Fruit fly (Drosophila melanogaster): Measurements from ENCODE around the gene CG13073.

Gene CG13073

dm6 chr3L:16213201-16213600 lies 3.9 kb downstream of the CG13073 start:
- TF ChIP-seq D19A (tag; optimal IDR thresholded peaks at IDR 0.05) = no peak
- TF ChIP-seq CG2889 (GFP tag; IDR thresholded peaks at IDR 0.05) = no peak
- TF ChIP-seq Max (GFP tag; optimal IDR thresholded peaks at IDR 0.05) = no peak
- TF ChIP-seq Nf-YB (GFP tag; optimal IDR thresholded peaks at IDR 0.05) = no peak
- TF ChIP-seq CG1529 (GFP tag; optimal IDR thresholded peaks at IDR 0.05) = no peak
- TF ChIP-seq dysf (GFP tag; IDR thresholded peaks at IDR 0.05) = no peak
- no peak for TF ChIP-seq Doc3 (GFP tag; IDR thresholded peaks at IDR 0.05; ENCODE audit: partially characterized antibody)
- no peak for TF ChIP-seq bbx (GFP tag; IDR thresholded peaks at IDR 0.05; ENCODE audit: partially characterized antibody)
- no peak for TF ChIP-seq CG34224 (GFP tag; IDR thresholded peaks at IDR 0.05; ENCODE audit: partially characterized antibody)
- no peak for TF ChIP-seq odd (GFP tag; optimal IDR thresholded peaks at IDR 0.05)
- no peak for TF ChIP-seq sug (tag; optimal IDR thresholded peaks at IDR 0.05)
- TF ChIP-seq CG16863 (GFP tag; optimal IDR thresholded peaks at IDR 0.05) = no peak
- TF ChIP-seq mld (GFP tag; IDR thresholded peaks at IDR 0.05; ENCODE audit: partially characterized antibody) = no peak

- TF ChIP-seq HLH4C (GFP tag; IDR thresholded peaks at IDR 0.05; ENCODE audit: partially characterized antibody) (no peak), CkIIα-i1 (GFP tag; IDR thresholded peaks at IDR 0.05) (no peak), Hmx (GFP tag; optimal IDR thresholded peaks at IDR 0.05) (no peak)
Measured at dm6 chr3L:16211936-16212287, 5.2 kb downstream of the CG13073 start.

dm6 chr3L:16211156-16211935 lies 5.8 kb downstream of the CG13073 start:
- TF ChIP-seq CG9437 (GFP tag; optimal IDR thresholded peaks at IDR 0.05) = peak; percentile 11
- 0 out of 3 replicates have a peak, but pooled peaks have one; percentile 7 for TF ChIP-seq Optix (GFP tag; IDR thresholded peaks at IDR 0.05)
- TF ChIP-seq Trl (optimal IDR thresholded peaks at IDR 0.05) = peak in 1 of 2 experiments; percentile 17
- no peak for TF ChIP-seq Trl (GFP tag; optimal IDR thresholded peaks at IDR 0.05)
- TF ChIP-seq CG8944 (GFP tag; optimal IDR thresholded peaks at IDR 0.05) = no peak
- TF ChIP-seq CG12391 (tag; optimal IDR thresholded peaks at IDR 0.05) = peak; percentile 22
- no peak for TF ChIP-seq Doc3 (GFP tag; IDR thresholded peaks at IDR 0.05; ENCODE audit: partially characterized antibody)
- TF ChIP-seq CG9215 (GFP tag; IDR thresholded peaks at IDR 0.05) = no peak
- TF ChIP-seq Usf (GFP tag; optimal IDR thresholded peaks at IDR 0.05) = no peak
- peak; percentile 60 for TF ChIP-seq gem (tag; optimal IDR thresholded peaks at IDR 0.05)
- peak; percentile 48 for TF ChIP-seq Oli (tag; optimal IDR thresholded peaks at IDR 0.05)
- peak; percentile 46 for TF ChIP-seq phol (tag; optimal IDR thresholded peaks at IDR 0.05)
- TF ChIP-seq run (tag; optimal IDR thresholded peaks at IDR 0.05) = peak; percentile 2
- peak; percentile 34; the same call in 2 of the 3 replicates for TF ChIP-seq sr (GFP tag; IDR thresholded peaks at IDR 0.05)
- TF ChIP-seq CG2889 (GFP tag; IDR thresholded peaks at IDR 0.05) = no peak
- TF ChIP-seq oc (tag; optimal IDR thresholded peaks at IDR 0.05) = no peak
- no peak for TF ChIP-seq CG2120 (GFP tag; optimal IDR thresholded peaks at IDR 0.05)
- peak; percentile 34 for TF ChIP-seq CG14710 (tag; optimal IDR thresholded peaks at IDR 0.05)
- TF ChIP-seq Opbp (GFP tag; IDR thresholded peaks at IDR 0.05; ENCODE audit: partially characterized antibody) = 0 out of 3 replicates have a peak, but pooled peaks have one; percentile 9
- no peak for TF ChIP-seq bcd (GFP tag; optimal IDR thresholded peaks at IDR 0.05)
- TF ChIP-seq unc-4 (GFP tag; IDR thresholded peaks at IDR 0.05; ENCODE audit: partially characterized antibody) = no peak
- no peak for TF ChIP-seq Sin3A (optimal IDR thresholded peaks at IDR 0.05)
- TF ChIP-seq al (GFP tag; IDR thresholded peaks at IDR 0.05) = no peak
- TF ChIP-seq jing (GFP tag; optimal IDR thresholded peaks at IDR 0.05) = no peak
- TF ChIP-seq knrl (GFP tag; IDR thresholded peaks at IDR 0.05; ENCODE audit: partially characterized antibody) = 0 out of 3 replicates have a peak, but pooled peaks have one; percentile 28
- TF ChIP-seq CG2129 (GFP tag; IDR thresholded peaks at IDR 0.05; ENCODE audit: partially characterized antibody) = no peak
- TF ChIP-seq CG18262 (tag; optimal IDR thresholded peaks at IDR 0.05) = peak; percentile 39
- peak; percentile 74 for TF ChIP-seq CG1832 (GFP tag; optimal IDR thresholded peaks at IDR 0.05)
- no peak for TF ChIP-seq H15 (GFP tag; IDR thresholded peaks at IDR 0.05)
- TF ChIP-seq CG6765 (GFP tag; optimal IDR thresholded peaks at IDR 0.05) = no peak
- TF ChIP-seq Nf-YC (tag; optimal IDR thresholded peaks at IDR 0.05) = no peak
- peak; percentile 23 for TF ChIP-seq sd (tag; optimal IDR thresholded peaks at IDR 0.05)

All from whole organism, embryonic.